Worm (Caenorhabditis elegans): ENCODE measurements around the gene ttx-1.

- TF ChIP-seq unc-62 (GFP tag; optimal IDR thresholded peaks at IDR 0.05) (no peak), nhr-77 (tag; optimal IDR thresholded peaks at IDR 0.05) (no peak), ceh-82 (tag; optimal IDR thresholded peaks at IDR 0.05) (no peak), skn-1 (tag; optimal IDR thresholded peaks at IDR 0.05) (no peak), nfya-1 (tag; optimal IDR thresholded peaks at IDR 0.05; ENCODE audit: insufficient read depth) (no peak), fos-1 (tag; optimal IDR thresholded peaks at IDR 0.05) (no peak), ceh-28 (tag; optimal IDR thresholded peaks at IDR 0.05) (no peak)
Observed at ce11 chrV:20097164-20097563, 33.2 kb upstream of the ttx-1 start.

All from whole organism, L3 larva.